Fruit fly (Drosophila melanogaster) whole organism, adult: Measurements from ENCODE around the gene PPP4R2r.

Experiments used
- CG12768 ChIP-seq: fragments of 200-800 bp; sonication (Bioruptor generic); optimal IDR thresholded peaks from 2 replicates; lab custom pipeline; 2017; ENCODE audit warnings: missing biosample characterization, missing genetic modification characterization, mild to moderate bottlenecking, moderate library complexity, missing genetic modification reagents
- CG14711 ChIP-seq: fragments of 200-800 bp; sonication (Bioruptor generic); optimal IDR thresholded peaks from 2 replicates; lab custom pipeline; 2018; ENCODE audit warnings: missing biosample characterization, mild to moderate bottlenecking, missing genetic modification characterization, moderate library complexity
- CG33017 ChIP-seq: fragments of 200-800 bp; sonication (Bioruptor generic); optimal IDR thresholded peaks from 2 replicates; lab custom pipeline; 2018; ENCODE audit warnings: missing biosample characterization, mild to moderate bottlenecking, missing genetic modification characterization, moderate library complexity
- Hr96 ChIP-seq: fragments of 200-800 bp; sonication (Bioruptor generic); optimal IDR thresholded peaks from 2 replicates; lab custom pipeline; 2016; ENCODE audit warnings: missing biosample characterization, missing genetic modification characterization
- Mnt ChIP-seq: fragments of 200-800 bp; sonication (Bioruptor generic); optimal IDR thresholded peaks from 2 replicates; lab custom pipeline; 2016; ENCODE audit warnings: missing biosample characterization, mild to moderate bottlenecking, missing genetic modification characterization
- cic ChIP-seq: fragments of 200-800 bp; sonication (Bioruptor generic); optimal IDR thresholded peaks from 2 replicates; lab custom pipeline; 2017; ENCODE audit warnings: missing biosample characterization, mild to moderate bottlenecking, missing genetic modification characterization, moderate library complexity
- cnc ChIP-seq, 2 experiments: fragments of >200 bp; optimal IDR thresholded peaks; 2 replicates each; lab custom pipeline; 2017
- kay ChIP-seq: fragments of 200-800 bp; sonication (Bioruptor generic); peaks from one replicate; lab custom pipeline; 2016; ENCODE audit warnings: missing biosample characterization, missing genetic modification characterization, borderline replicate concordance
- tj ChIP-seq: fragments of 200-800 bp; sonication (Bioruptor generic); optimal IDR thresholded peaks from 3 replicates; lab custom pipeline; 2017; ENCODE audit warnings: missing biosample characterization, mild to moderate bottlenecking, missing genetic modification characterization, moderate library complexity
- toe ChIP-seq: fragments of 200-800 bp; sonication (Bioruptor generic); optimal IDR thresholded peaks from 2 replicates; lab custom pipeline; 2016; ENCODE audit warnings: missing biosample characterization, missing genetic modification characterization

DNA sequence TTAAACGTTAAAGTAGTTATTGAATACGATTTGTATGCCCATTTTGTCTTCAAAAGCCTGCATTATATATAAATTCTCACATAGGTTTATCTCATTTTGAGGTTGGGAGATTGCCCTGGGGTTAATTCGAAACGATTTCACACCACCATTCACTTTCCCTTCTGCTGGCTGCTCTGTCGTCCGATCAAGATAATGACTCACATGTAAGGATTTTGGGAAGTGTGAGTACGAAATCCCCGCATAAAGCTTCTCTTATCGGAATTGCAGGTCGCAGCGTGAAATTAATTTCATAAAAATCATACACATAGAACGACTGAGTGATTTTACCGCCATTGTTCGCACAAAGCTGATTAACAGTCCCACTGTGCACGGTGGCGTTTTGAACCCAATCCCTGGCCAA, 36.2 kb downstream of the PPP4R2r start:
- TF ChIP-seq Hr96 (GFP tag; lab: Kevin White, UChicago) (no peak), tj (GFP tag; lab: Kevin White, UChicago) (no peak), Mnt (GFP tag; lab: Kevin White, UChicago) (no peak), CG33017 (no peak), toe (GFP tag; lab: Kevin White, UChicago) (no peak), CG12768 (GFP tag; lab: Kevin White, UChicago) (no peak), kay (GFP tag; lab: Kevin White, UChicago) (no peak), cic (GFP tag; lab: Kevin White, UChicago) (no peak), cnc (optimal IDR thresholded peaks at IDR 0.05; lab: Kevin White, UChicago) (no peak), CG14711 (tag; lab: Kevin White, UChicago) (no peak)
